Worm (Caenorhabditis elegans) whole organism, L4/young adult: ENCODE data around the gene ppk-3.

Experiments
- W03F9.2 ChIP-seq: fragments of 150-350 bp; optimal IDR thresholded peaks from 2 replicates; lab custom pipeline; 2014; ENCODE audit warnings: missing biosample characterization, missing genetic modification characterization
- dao-5 ChIP-seq: sonication (generic microtip); optimal IDR thresholded peaks from 2 replicates; lab custom pipeline; 2016; ENCODE audit warnings: missing genotype, missing genetic modification characterization, moderate library complexity, missing compliant biosample characterization
- him-1 ChIP-seq: sonication (generic microtip); optimal IDR thresholded peaks from 2 replicates; lab custom pipeline; 2016; ENCODE audit warnings: missing genotype, missing genetic modification reagents, missing genetic modification characterization, missing compliant biosample characterization

- TF ChIP-seq him-1 (no peak), dao-5 (no peak), W03F9.2 (no peak)
These were observed 28.9 kb downstream of the ppk-3 start, which contains the start of gene C05E7.3 for ce11 chrX:12946533-12946932.
